Worm (Caenorhabditis elegans): ENCODE results near the gene mrps-12.

mrps-12 gene

ce11 chrV:20790011-20790410 is 47.9 kb upstream of the mrps-12 start, which contains the start of gene Y44A6D.1:
Y44A6D.1 (minus strand) TSS chrV:20790033.
- no peak for TF ChIP-seq ceh-90 (tag; optimal IDR thresholded peaks at IDR 0.05)
- TF ChIP-seq vab-15 (tag; optimal IDR thresholded peaks at IDR 0.05) = no peak
- peak; percentile 14 for TF ChIP-seq nhr-47 (tag; optimal IDR thresholded peaks at IDR 0.05)
- TF ChIP-seq snpc-4 (tag; optimal IDR thresholded peaks at IDR 0.05) = peak; percentile 61
- no peak for TF ChIP-seq ztf-11 (tag; optimal IDR thresholded peaks at IDR 0.05)
- peak; percentile 24; the same call in 1 of the 2 replicates for TF ChIP-seq grh-1 (GFP tag; IDR thresholded peaks at IDR 0.05)

- TF ChIP-seq snu-23 (GFP tag; optimal IDR thresholded peaks at IDR 0.05) = no peak
These were observed 47.3 kb upstream of the mrps-12 start for ce11 chrV:20790616-20791015.

ce11 chrV:20792371-20792890 is 45.4 kb upstream of the mrps-12 start, which contains the start of gene Y44A6D.3:
Y44A6D.3 (minus strand) TSS chrV:20792421.
- TF ChIP-seq ztf-4 (tag; optimal IDR thresholded peaks at IDR 0.05) (no peak), lin-14 (GFP tag; optimal IDR thresholded peaks at IDR 0.05) (no peak), dsc-1 (tag; optimal IDR thresholded peaks at IDR 0.05) (peak; percentile 19), nhr-28 (tag; optimal IDR thresholded peaks at IDR 0.05) (no peak), efl-1 (optimal IDR thresholded peaks at IDR 0.05) (no peak), efl-1 (GFP tag; optimal IDR thresholded peaks at IDR 0.05 in 1 of 2) (peak in 1 of 2 experiments; percentile 68), lin-35 (GFP tag; optimal IDR thresholded peaks at IDR 0.05) (peak in 1 of 2 experiments; percentile 10), nhr-84 (tag; optimal IDR thresholded peaks at IDR 0.05) (no peak), elt-2 (tag; optimal IDR thresholded peaks at IDR 0.05) (peak; percentile 46), Y116A8C.19 (tag; optimal IDR thresholded peaks at IDR 0.05; ENCODE audit: borderline replicate concordance) (no peak)

- TF ChIP-seq dsc-1 (tag; optimal IDR thresholded peaks at IDR 0.05) (peak; percentile 62), swsn-7 (tag; optimal IDR thresholded peaks at IDR 0.05) (peak; percentile 8), lin-14 (GFP tag; optimal IDR thresholded peaks at IDR 0.05) (peak; percentile 87), pag-3 (tag; optimal IDR thresholded peaks at IDR 0.05; ENCODE audit: borderline replicate concordance, insufficient read depth) (peak; percentile 91), mdl-1 (tag; optimal IDR thresholded peaks at IDR 0.05) (peak in 1 of 2 experiments; percentile 19), unc-98 (GFP tag; IDR thresholded peaks at IDR 0.05) (peak; percentile 6; the same call in 1 of the 2 replicates), nhr-71 (tag; optimal IDR thresholded peaks at IDR 0.05) (peak; percentile 55), snu-23 (GFP tag; optimal IDR thresholded peaks at IDR 0.05) (peak; percentile 52), mab-9 (GFP tag; IDR thresholded peaks at IDR 0.05) (no peak), rnt-1 (tag; optimal IDR thresholded peaks at IDR 0.05) (peak; percentile 61), lsy-2 (tag; optimal IDR thresholded peaks at IDR 0.05) (peak in 1 of 2 experiments; percentile 48), lin-35 (GFP tag; optimal IDR thresholded peaks at IDR 0.05) (peak in 1 of 2 experiments; percentile 8), jun-1 (tag; optimal IDR thresholded peaks at IDR 0.05) (no peak), nhr-20 (tag; optimal IDR thresholded peaks at IDR 0.05) (peak; percentile 22), unc-130 (tag; optimal IDR thresholded peaks at IDR 0.05) (peak; percentile 29), aly-2 (tag; optimal IDR thresholded peaks at IDR 0.05) (no peak), pax-3 (tag; optimal IDR thresholded peaks at IDR 0.05) (no peak), irx-1 (tag; optimal IDR thresholded peaks at IDR 0.05) (no peak), efl-1 (optimal IDR thresholded peaks at IDR 0.05) (peak in 1 of 2 experiments; percentile 3), efl-1 (GFP tag; optimal IDR thresholded peaks at IDR 0.05 in 1 of 2) (no peak), nhr-19 (GFP tag; conservative IDR thresholded peaks at IDR 0.05) (peak; percentile 38), C34B4.2 (tag; optimal IDR thresholded peaks at IDR 0.05) (no peak), mep-1 (tag; optimal IDR thresholded peaks at IDR 0.05) (peak; percentile 46), C04F5.9 (tag; optimal IDR thresholded peaks at IDR 0.05) (no peak)
These were observed 44.1 kb upstream of the mrps-12 start for ce11 chrV:20793761-20794160.
